Worm (Caenorhabditis elegans) whole organism, L4 larva: ENCODE measurements around the gene F23G4.1.

ENCODE experiments used
- D1046.2 ChIP-seq: fragments of 200-800 bp; sonication (Bioruptor generic); IDR thresholded peaks from 2 replicates; pipeline ENCODE4 v1.3.6; 2022; ENCODE audit warnings: missing genetic modification characterization, missing compliant biosample characterization
- T26A8.4 ChIP-seq: fragments of 200-800 bp; sonication (Bioruptor generic); IDR thresholded peaks from 2 replicates; pipeline ENCODE4 v1.3.6; 2022; ENCODE audit warnings: missing genetic modification characterization, missing compliant biosample characterization
- Y105C5A.15 ChIP-seq: fragments of 200-800 bp; sonication (Bioruptor generic); IDR thresholded peaks from 2 replicates; pipeline ENCODE4 v1.3.6; 2022; ENCODE audit warnings: missing genetic modification characterization, missing compliant biosample characterization
- Y5F2A.4 ChIP-seq: fragments of 200-800 bp; sonication (Bioruptor generic); optimal IDR thresholded peaks from 2 replicates; lab custom pipeline; 2018; ENCODE audit warnings: mild to moderate bottlenecking, missing genetic modification characterization, missing compliant biosample characterization
- ZK546.5 ChIP-seq, 2 experiments: sonication (generic microtip); optimal IDR thresholded peaks; 2 replicates each; lab custom pipeline; 2017; ENCODE audit warnings: missing biosample characterization in 2 of 2, missing genetic modification characterization in 2 of 2
- aha-1 ChIP-seq: fragments of 150-350 bp; peaks from one replicate; lab custom pipeline; 2014; ENCODE audit warnings: missing biosample characterization, missing genetic modification characterization
- aly-2 ChIP-seq: sonication (generic microtip); optimal IDR thresholded peaks from 2 replicates; lab custom pipeline; 2018; ENCODE audit warnings: missing biosample characterization, missing genetic modification characterization
- arid-1 ChIP-seq: fragments of 200-800 bp; sonication (Bioruptor generic); conservative IDR thresholded peaks from 2 replicates; pipeline ENCODE4 v1.3.6; 2022; ENCODE audit warnings: missing genetic modification reagents, missing genetic modification characterization, missing compliant biosample characterization
- ceh-20 ChIP-seq: fragments of 200-800 bp; sonication (Bioruptor generic); IDR thresholded peaks from 2 replicates; pipeline ENCODE4 v1.3.6; 2022; ENCODE audit warnings: missing genetic modification reagents, missing genetic modification characterization, missing compliant biosample characterization
- ceh-44 ChIP-seq: fragments of 200-800 bp; sonication (Bioruptor generic); IDR thresholded peaks from 2 replicates; pipeline ENCODE4 v1.3.6; 2022; ENCODE audit warnings: missing genetic modification reagents, missing genetic modification characterization, missing compliant biosample characterization
- ceh-82 ChIP-seq: sonication (generic microtip); optimal IDR thresholded peaks from 2 replicates; lab custom pipeline; 2017; ENCODE audit warnings: missing biosample characterization, missing genetic modification characterization
- cey-2 ChIP-seq: sonication (generic microtip); optimal IDR thresholded peaks from 3 replicates; lab custom pipeline; 2017; ENCODE audit warnings: missing genetic modification characterization, mild to moderate bottlenecking, missing compliant biosample characterization, antibody characterized with exemption, borderline replicate concordance; ENCODE audit not compliant: insufficient read depth
- daf-16 ChIP-seq, 3 experiments: sonication (generic microtip); optimal IDR thresholded peaks; 2 replicates each; lab custom pipeline; 2016 to 2017; ENCODE audit warnings: missing genetic modification characterization in 3 of 3, missing genetic modification reagents in 3 of 3, mild to moderate bottlenecking in 2 of 3, missing compliant biosample characterization in 2 of 3, missing biosample characterization in 1 of 3, moderate library complexity in 1 of 3
- dmd-6 ChIP-seq: fragments of 200-800 bp; sonication (Bioruptor generic); IDR thresholded peaks from 2 replicates; pipeline ENCODE4 v1.3.6; 2022; ENCODE audit warnings: missing genetic modification reagents, missing genetic modification characterization, missing compliant biosample characterization
- dmd-9 ChIP-seq: fragments of 200-800 bp; sonication (Bioruptor generic); IDR thresholded peaks from 2 replicates; pipeline ENCODE4 v1.3.6; 2022; ENCODE audit warnings: missing genetic modification reagents, missing genetic modification characterization, missing compliant biosample characterization
- dve-1 ChIP-seq: sonication (generic microtip); optimal IDR thresholded peaks from 2 replicates; lab custom pipeline; 2017; ENCODE audit warnings: antibody characterized with exemption, mild to moderate bottlenecking, missing genetic modification characterization, missing compliant biosample characterization; ENCODE audit not compliant: insufficient read depth
- egl-27 ChIP-seq: sonication (generic microtip); optimal IDR thresholded peaks from 3 replicates; lab custom pipeline; 2017; ENCODE audit warnings: missing biosample characterization, missing genetic modification reagents, missing genetic modification characterization
- egl-43 ChIP-seq: fragments of 200-800 bp; sonication (Bioruptor generic); IDR thresholded peaks from 2 replicates; pipeline ENCODE4 v1.3.6; 2022; ENCODE audit warnings: missing genetic modification reagents, missing genetic modification characterization, missing compliant biosample characterization
- gei-8 ChIP-seq: fragments of 200-800 bp; sonication (Bioruptor generic); optimal IDR thresholded peaks from 2 replicates; lab custom pipeline; 2018; ENCODE audit warnings: mild to moderate bottlenecking, missing genetic modification characterization, missing compliant biosample characterization
- hif-1 ChIP-seq, 2 experiments: sonication (generic microtip); optimal IDR thresholded peaks; 2 replicates each; lab custom pipeline; 2016 to 2017; ENCODE audit warnings: missing compliant biosample characterization in 2 of 2, missing genetic modification characterization in 2 of 2, missing genetic modification reagents in 2 of 2, missing genotype in 2 of 2, mild to moderate bottlenecking in 1 of 2
- hlh-30 ChIP-seq: sonication (generic microtip); optimal IDR thresholded peaks from 2 replicates; lab custom pipeline; 2017; ENCODE audit warnings: antibody characterized with exemption, mild to moderate bottlenecking, missing genetic modification characterization, missing compliant biosample characterization; ENCODE audit not compliant: insufficient read depth
- lim-7 ChIP-seq: fragments of 200-800 bp; sonication (Bioruptor generic); IDR thresholded peaks from 2 replicates; pipeline ENCODE4 v1.3.6; 2022; ENCODE audit warnings: missing genetic modification characterization, missing compliant biosample characterization
- lin-13 ChIP-seq: fragments of 150-350 bp; optimal IDR thresholded peaks from 2 replicates; lab custom pipeline; 2014; ENCODE audit warnings: missing biosample characterization, missing genetic modification reagents, missing genetic modification characterization
- lin-15B ChIP-seq: fragments of 150-350 bp; sonication (generic microtip); optimal IDR thresholded peaks from 3 replicates; lab custom pipeline; 2014; ENCODE audit warnings: missing biosample characterization, missing genetic modification characterization
- lin-38 ChIP-seq: fragments of 200-800 bp; sonication (Bioruptor generic); IDR thresholded peaks from 2 replicates; pipeline ENCODE4 v1.3.6; 2022; ENCODE audit warnings: missing genetic modification reagents, missing genetic modification characterization, missing compliant biosample characterization
- lin-39 ChIP-seq: fragments of 150-350 bp; optimal IDR thresholded peaks from 2 replicates; lab custom pipeline; 2014; ENCODE audit warnings: missing biosample characterization, missing genetic modification reagents, missing genetic modification characterization
- lir-3 ChIP-seq: sonication (generic microtip); optimal IDR thresholded peaks from 2 replicates; lab custom pipeline; 2016; ENCODE audit warnings: mild to moderate bottlenecking, missing genetic modification characterization, missing compliant biosample characterization
- mdl-1 ChIP-seq, 2 experiments: fragments of 150-350 bp in 1 of 2; sonication (generic microtip) in 1 of 2; optimal IDR thresholded peaks; 2 replicates each; lab custom pipeline; 2014 to 2017; ENCODE audit warnings: missing biosample characterization in 2 of 2, missing genetic modification characterization in 2 of 2
- mep-1 ChIP-seq: fragments of 150-350 bp; sonication (generic microtip); optimal IDR thresholded peaks from 3 replicates; lab custom pipeline; 2014; ENCODE audit warnings: missing biosample characterization, missing genetic modification characterization
- nhr-10 ChIP-seq: fragments of 150-350 bp; optimal IDR thresholded peaks from 2 replicates; lab custom pipeline; 2014; ENCODE audit warnings: missing biosample characterization, missing genetic modification characterization
- nhr-102 ChIP-seq: sonication (generic microtip); optimal IDR thresholded peaks from 2 replicates; lab custom pipeline; 2016; ENCODE audit warnings: mild to moderate bottlenecking, missing genetic modification characterization, moderate library complexity, missing compliant biosample characterization
- nhr-237 ChIP-seq: sonication (generic microtip); optimal IDR thresholded peaks from 2 replicates; lab custom pipeline; 2017; ENCODE audit warnings: missing biosample characterization, missing genetic modification characterization
- nhr-28 ChIP-seq: fragments of 150-350 bp; optimal IDR thresholded peaks from 2 replicates; lab custom pipeline; 2014; ENCODE audit warnings: missing biosample characterization, missing genetic modification characterization
- nhr-41 ChIP-seq: fragments of 200-800 bp; sonication (Bioruptor generic); IDR thresholded peaks from 2 replicates; pipeline ENCODE4 v1.3.6; 2022; ENCODE audit warnings: missing genetic modification reagents, missing genetic modification characterization, missing compliant biosample characterization
- nhr-42 ChIP-seq: fragments of 200-800 bp; sonication (Bioruptor generic); IDR thresholded peaks from 2 replicates; pipeline ENCODE4 v1.3.6; 2022; ENCODE audit warnings: missing genetic modification characterization, missing compliant biosample characterization
- nhr-48 ChIP-seq: sonication (generic microtip); optimal IDR thresholded peaks from 2 replicates; lab custom pipeline; 2016; ENCODE audit warnings: mild to moderate bottlenecking, missing genetic modification characterization, missing compliant biosample characterization
- nhr-77 ChIP-seq: fragments of 150-350 bp; optimal IDR thresholded peaks from 2 replicates; lab custom pipeline; 2014; ENCODE audit warnings: missing biosample characterization, missing genetic modification characterization
- pha-4 ChIP-seq, 2 experiments: fragments of 150-350 bp in 1 of 2; fragments of 200-800 bp in 1 of 2; sonication (Bioruptor generic) in 1 of 2; IDR thresholded peaks in 1 of 2; optimal IDR thresholded peaks in 1 of 2; 2 replicates each; pipeline versions ENCODE4 v1.3.6 to Lab custom; 2014 to 2022; ENCODE audit warnings: missing genetic modification characterization in 2 of 2, missing genetic modification reagents in 2 of 2, missing biosample characterization in 1 of 2, missing compliant biosample characterization in 1 of 2
- php-3 ChIP-seq: fragments of 200-800 bp; sonication (Bioruptor generic); IDR thresholded peaks from 2 replicates; pipeline ENCODE4 v1.3.6; 2022; ENCODE audit warnings: missing genetic modification reagents, missing genetic modification characterization, missing compliant biosample characterization
- rbr-2 ChIP-seq: sonication (generic microtip); optimal IDR thresholded peaks from 2 replicates; lab custom pipeline; 2016; ENCODE audit warnings: missing genotype, missing genetic modification characterization, missing compliant biosample characterization
- saeg-2 ChIP-seq: fragments of 200-800 bp; sonication (Bioruptor generic); IDR thresholded peaks from 2 replicates; pipeline ENCODE4 v1.3.6; 2022; ENCODE audit warnings: missing genetic modification reagents, missing genetic modification characterization, missing compliant biosample characterization
- set-16 ChIP-seq: fragments of 200-800 bp; sonication (Bioruptor generic); IDR thresholded peaks from 2 replicates; pipeline ENCODE4 v1.3.6; 2022; ENCODE audit warnings: missing genetic modification reagents, missing genetic modification characterization, missing compliant biosample characterization
- skn-1 ChIP-seq: fragments of 150-350 bp; optimal IDR thresholded peaks from 2 replicates; lab custom pipeline; 2014; ENCODE audit warnings: missing biosample characterization, missing genetic modification characterization
- spr-1 ChIP-seq: sonication (generic microtip); optimal IDR thresholded peaks from 2 replicates; lab custom pipeline; 2016; ENCODE audit warnings: mild to moderate bottlenecking, missing genetic modification characterization, missing compliant biosample characterization
- spr-3 ChIP-seq: fragments of 200-800 bp; sonication (Bioruptor generic); optimal IDR thresholded peaks from 2 replicates; lab custom pipeline; 2018; ENCODE audit warnings: mild to moderate bottlenecking, missing genetic modification characterization, missing compliant biosample characterization
- tag-97 ChIP-seq: fragments of 200-800 bp; sonication (Bioruptor generic); IDR thresholded peaks from 2 replicates; pipeline ENCODE4 v1.3.6; 2022; ENCODE audit warnings: missing genetic modification characterization, missing compliant biosample characterization
- unc-39 ChIP-seq: sonication (generic microtip); optimal IDR thresholded peaks from 2 replicates; lab custom pipeline; 2017; ENCODE audit warnings: missing biosample characterization, missing genetic modification characterization
- zag-1 ChIP-seq: fragments of 150-350 bp; optimal IDR thresholded peaks from 2 replicates; lab custom pipeline; 2014; ENCODE audit warnings: missing biosample characterization, missing genetic modification characterization
- zip-2 ChIP-seq: fragments of 150-350 bp; optimal IDR thresholded peaks from 2 replicates; lab custom pipeline; 2014; ENCODE audit warnings: missing biosample characterization, missing genetic modification characterization
- ztf-11 ChIP-seq: fragments of 150-350 bp; optimal IDR thresholded peaks from 2 replicates; lab custom pipeline; 2014; ENCODE audit warnings: missing biosample characterization, missing genetic modification characterization

Gene F23G4.1

DNA sequence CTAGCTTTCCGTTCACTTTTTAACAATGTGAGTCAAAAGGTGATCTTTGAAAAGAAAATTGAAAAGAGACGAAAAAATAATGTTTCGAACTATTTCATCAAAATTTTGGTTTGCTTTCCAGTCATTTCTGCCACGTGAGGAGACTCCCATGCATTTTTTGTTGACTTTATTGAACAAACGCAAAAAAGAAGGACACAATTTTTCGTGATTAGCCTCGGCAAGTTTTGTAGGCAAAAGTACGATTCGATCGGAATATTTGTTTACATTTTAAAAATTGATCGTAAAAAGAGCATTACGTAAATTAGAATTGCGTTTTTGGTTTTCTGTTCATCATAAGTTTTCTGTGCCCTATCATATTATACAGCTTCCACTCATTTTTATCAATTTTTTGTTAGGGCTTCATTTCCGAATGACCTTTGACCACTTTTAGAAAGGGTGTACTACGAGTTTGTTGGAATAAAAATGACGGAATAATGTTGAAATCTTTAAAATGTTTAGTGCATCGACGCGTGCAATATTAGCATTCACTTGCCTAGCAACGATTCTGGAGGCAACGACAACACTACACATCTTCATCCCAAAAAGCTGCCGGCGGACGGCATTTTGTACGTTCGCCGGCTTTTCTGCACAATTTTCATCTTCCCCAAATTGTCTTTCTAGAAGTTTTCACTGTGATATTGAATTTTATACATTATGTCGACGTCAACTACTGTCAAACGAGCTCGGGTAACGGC, 42.1 kb upstream of the F23G4.1 start, which contains the start of gene C56E10.3 (continued):
- TF ChIP-seq nhr-10 (tag; lab: Kevin White, UChicago) (no peak), nhr-48 (tag; lab: Kevin White, UChicago) (no peak), ceh-20 (GFP tag; lab: Robert Waterston, UW) (no peak), nhr-102 (tag; lab: Kevin White, UChicago) (peak; percentile 13), hif-1 (tag; optimal IDR thresholded peaks at IDR 0.05; lab: Kevin White, UChicago) (no peak), ZK546.5 (tag; optimal IDR thresholded peaks at IDR 0.05; lab: Kevin White, UChicago) (no peak), egl-43 (GFP tag; lab: Robert Waterston, UW) (no peak), set-16 (no peak), ceh-44 (GFP tag; lab: Robert Waterston, UW) (no peak), lin-13 (GFP tag; lab: Kevin White, UChicago) (no peak), Y5F2A.4 (no peak), php-3 (GFP tag; lab: Robert Waterston, UW) (0 out of 2 replicates have a peak, but pooled peaks have one; percentile 8), unc-39 (tag; lab: Kevin White, UChicago) (no peak), spr-1 (tag; lab: Kevin White, UChicago) (no peak), T26A8.4 (GFP tag; lab: Robert Waterston, UW) (no peak), lin-15B (tag; lab: Kevin White, UChicago) (no peak), mdl-1 (tag; optimal IDR thresholded peaks at IDR 0.05; lab: Kevin White, UChicago) (peak in 1 of 2 experiments; percentile 4), saeg-2 (GFP tag; lab: Robert Waterston, UW) (no peak), pha-4 (GFP tag; IDR thresholded peaks at IDR 0.05; lab: Robert Waterston, UW) (no peak), pha-4 (tag; optimal IDR thresholded peaks at IDR 0.05; lab: Kevin White, UChicago) (no peak), dve-1 (tag; lab: Kevin White, UChicago) (peak; percentile 78), lim-7 (GFP tag; lab: Robert Waterston, UW) (no peak), aha-1 (no peak), lin-39 (tag; lab: Kevin White, UChicago) (no peak), nhr-28 (tag; lab: Kevin White, UChicago) (peak; percentile 20), Y105C5A.15 (GFP tag; lab: Robert Waterston, UW) (no peak), aly-2 (tag; lab: Kevin White, UChicago) (no peak), tag-97 (GFP tag; lab: Robert Waterston, UW) (no peak), nhr-41 (GFP tag; lab: Robert Waterston, UW) (no peak), hlh-30 (peak; percentile 60), ceh-82 (tag; lab: Kevin White, UChicago) (no peak), egl-27 (tag; lab: Kevin White, UChicago) (no peak), daf-16 (GFP tag; optimal IDR thresholded peaks at IDR 0.05; lab: Kevin White, UChicago) (no peak), daf-16 (tag; optimal IDR thresholded peaks at IDR 0.05; lab: Kevin White, UChicago) (peak; percentile 89), dmd-6 (GFP tag; lab: Robert Waterston, UW) (peak; percentile 19; the same call in 1 of the 2 replicates), gei-8 (GFP tag; lab: Kevin White, UChicago) (no peak), rbr-2 (tag; lab: Kevin White, UChicago) (no peak), nhr-42 (GFP tag; lab: Robert Waterston, UW) (no peak), arid-1 (GFP tag; lab: Robert Waterston, UW) (no peak), lir-3 (tag; lab: Kevin White, UChicago) (no peak), D1046.2 (GFP tag; lab: Robert Waterston, UW) (no peak), ztf-11 (tag; lab: Kevin White, UChicago) (no peak), zag-1 (no peak), cey-2 (no peak), nhr-77 (peak; percentile 21), skn-1 (no peak), zip-2 (tag; lab: Kevin White, UChicago) (no peak), lin-38 (GFP tag; lab: Robert Waterston, UW) (no peak), mep-1 (peak; percentile 46), nhr-237 (tag; lab: Kevin White, UChicago) (no peak), spr-3 (GFP tag; lab: Kevin White, UChicago) (no peak), dmd-9 (no peak)
